Fruit fly (Drosophila melanogaster): Measurements from ENCODE around the gene CG7394.

CG7394 gene

DNA sequence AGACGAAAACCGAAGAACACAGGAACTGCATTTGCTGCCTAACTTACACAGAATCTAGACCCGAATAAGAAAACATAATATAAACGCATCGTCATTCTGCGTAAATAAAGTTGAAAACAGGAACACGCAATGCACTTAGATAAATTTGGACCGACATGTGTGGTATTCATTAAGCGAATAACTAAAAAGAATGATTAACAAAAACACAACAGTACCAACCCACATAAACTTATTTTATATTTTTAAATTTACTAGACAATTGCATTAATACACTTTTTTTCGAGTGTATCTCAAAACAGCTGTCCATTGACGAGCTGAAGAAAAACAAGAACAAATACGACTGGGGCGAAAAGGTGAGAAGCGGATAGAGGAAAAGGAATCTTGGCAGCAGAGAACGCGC, 7.5 kb upstream of the CG7394 start (continued):
- TF ChIP-seq Hand (GFP tag; optimal IDR thresholded peaks at IDR 0.05) (no peak), bcd (GFP tag; optimal IDR thresholded peaks at IDR 0.05) (peak; percentile 72), CG9817 (tag; optimal IDR thresholded peaks at IDR 0.05) (no peak), lab (GFP tag; optimal IDR thresholded peaks at IDR 0.05) (peak; percentile 71), CG6175 (GFP tag; IDR thresholded peaks at IDR 0.05) (no peak), CG15073 (GFP tag; optimal IDR thresholded peaks at IDR 0.05) (no peak), lilli (GFP tag; optimal IDR thresholded peaks at IDR 0.05) (peak; percentile 77), prd (optimal IDR thresholded peaks at IDR 0.05) (no peak), prd (GFP tag; IDR thresholded peaks at IDR 0.05) (peak; percentile 92), Lpt (GFP tag; optimal IDR thresholded peaks at IDR 0.05) (no peak), her (GFP tag; optimal IDR thresholded peaks at IDR 0.05) (peak; percentile 46), B-H1 (GFP tag; IDR thresholded peaks at IDR 0.05) (peak; percentile 56; the same call in 1 of the 3 replicates), Poxn (GFP tag; IDR thresholded peaks at IDR 0.05) (no peak), br (optimal IDR thresholded peaks at IDR 0.05) (no peak), CG31441 (GFP tag; IDR thresholded peaks at IDR 0.05) (peak; percentile 97), gem (tag; optimal IDR thresholded peaks at IDR 0.05) (peak; percentile 93)

DNA sequence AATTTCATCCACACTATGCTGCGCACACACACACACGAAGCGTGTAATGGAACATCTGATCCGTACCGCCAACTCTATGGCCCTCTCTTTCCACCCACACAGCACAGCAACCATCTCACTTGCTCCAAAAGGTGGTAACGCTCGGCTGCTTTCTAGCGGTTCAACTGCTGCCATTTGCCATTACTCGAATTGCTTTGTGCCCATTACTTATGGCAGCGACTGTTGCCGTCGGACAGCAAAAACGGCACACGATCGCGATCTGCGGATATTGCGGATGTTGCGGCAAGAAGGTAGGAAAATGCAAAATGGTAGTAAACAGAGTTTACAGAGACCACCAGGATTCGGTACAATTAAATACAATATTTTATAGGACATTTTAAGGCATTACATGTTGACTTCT, 7.0 kb upstream of the CG7394 start:
- TF ChIP-seq Kr (GFP tag; optimal IDR thresholded peaks at IDR 0.05) (no peak), Atf3 (GFP tag; optimal IDR thresholded peaks at IDR 0.05) (no peak), stc (GFP tag; IDR thresholded peaks at IDR 0.05) (no peak), CG11085 (GFP tag; IDR thresholded peaks at IDR 0.05) (no peak), PHDP (tag; optimal IDR thresholded peaks at IDR 0.05) (no peak), scrt (GFP tag; optimal IDR thresholded peaks at IDR 0.05) (no peak), nmo (GFP tag; optimal IDR thresholded peaks at IDR 0.05) (no peak), D (optimal IDR thresholded peaks at IDR 0.05) (peak; percentile 54), D (GFP tag; optimal IDR thresholded peaks at IDR 0.05) (no peak), HLH4C (GFP tag; IDR thresholded peaks at IDR 0.05; ENCODE audit: partially characterized antibody) (0 out of 3 replicates have a peak, but pooled peaks have one; percentile 32), gcm2 (GFP tag; optimal IDR thresholded peaks at IDR 0.05) (no peak), sr (GFP tag; IDR thresholded peaks at IDR 0.05) (peak; percentile 34; the same call in 1 of the 3 replicates), gfzf (GFP tag; optimal IDR thresholded peaks at IDR 0.05) (no peak), Hey (tag; optimal IDR thresholded peaks at IDR 0.05) (no peak), CG8388 (GFP tag; optimal IDR thresholded peaks at IDR 0.05) (peak; percentile 76), CG8290 (GFP tag; optimal IDR thresholded peaks at IDR 0.05) (no peak), CG8290 (tag; optimal IDR thresholded peaks at IDR 0.05) (peak in 1 of 2 experiments; percentile 15), CG2199 (GFP tag; IDR thresholded peaks at IDR 0.05) (0 out of 3 replicates have a peak, but pooled peaks have one; percentile 25), cg (GFP tag; optimal IDR thresholded peaks at IDR 0.05) (peak; percentile 66), pros (GFP tag; optimal IDR thresholded peaks at IDR 0.05) (peak; percentile 20), CG1832 (GFP tag; optimal IDR thresholded peaks at IDR 0.05) (peak; percentile 39), Dll (GFP tag; IDR thresholded peaks at IDR 0.05; ENCODE audit: partially characterized antibody) (0 out of 4 replicates have a peak, but pooled peaks have one; percentile 35), D19B (GFP tag; optimal IDR thresholded peaks at IDR 0.05) (no peak), Neu2 (GFP tag; optimal IDR thresholded peaks at IDR 0.05; ENCODE audit: borderline replicate concordance) (peak; percentile 75), E2f2 (GFP tag; IDR thresholded peaks at IDR 0.05) (no peak), Lim3 (GFP tag; IDR thresholded peaks at IDR 0.05) (no peak)

All from whole organism, embryonic.